Worm (Caenorhabditis elegans) whole organism, L3 larva: ENCODE data around the gene ptl-1.

ENCODE experiments used
- ceh-82 ChIP-seq: fragments of 150-350 bp; optimal IDR thresholded peaks from 2 replicates; lab custom pipeline; 2014; ENCODE audit warnings: missing biosample characterization, missing genetic modification characterization
- egl-5 ChIP-seq: fragments of 150-350 bp; optimal IDR thresholded peaks from 2 replicates; lab custom pipeline; 2017; ENCODE audit warnings: missing biosample characterization, missing genetic modification reagents, missing genetic modification characterization, inconsistent platforms
- lin-39 ChIP-seq: fragments of 150-350 bp; optimal IDR thresholded peaks from 2 replicates; lab custom pipeline; 2018; ENCODE audit warnings: missing biosample characterization, missing genetic modification reagents, missing genetic modification characterization
- nhr-12 ChIP-seq: fragments of 150-350 bp; optimal IDR thresholded peaks from 2 replicates; lab custom pipeline; 2014; ENCODE audit warnings: missing biosample characterization, missing genetic modification characterization
- nhr-28 ChIP-seq: fragments of 150-350 bp; optimal IDR thresholded peaks from 2 replicates; lab custom pipeline; 2014; ENCODE audit warnings: missing biosample characterization, missing genetic modification characterization
- pqm-1 ChIP-seq: fragments of 150-350 bp; optimal IDR thresholded peaks from 2 replicates; lab custom pipeline; 2017; ENCODE audit warnings: missing biosample characterization, missing genetic modification characterization, inconsistent platforms
- snpc-4 ChIP-seq: fragments of 150-350 bp; optimal IDR thresholded peaks from 2 replicates; lab custom pipeline; 2014; ENCODE audit warnings: missing biosample characterization, missing genetic modification characterization

ce11 chrIII:759675-760074 is 5.3 kb upstream of the ptl-1 start:
- TF ChIP-seq nhr-12 (tag; lab: Kevin White, UChicago) (no peak), snpc-4 (tag; lab: Kevin White, UChicago) (no peak), lin-39 (tag; lab: Kevin White, UChicago) (no peak), nhr-28 (tag; lab: Kevin White, UChicago) (no peak), ceh-82 (tag; lab: Kevin White, UChicago) (no peak), pqm-1 (tag; lab: Kevin White, UChicago) (no peak), egl-5 (tag; lab: Kevin White, UChicago) (no peak)
